Worm (Caenorhabditis elegans) whole organism, L4/young adult: ENCODE results near the gene fbxc-21.

Experiments used
- W03F9.2 ChIP-seq: fragments of 150-350 bp; optimal IDR thresholded peaks from 2 replicates; lab custom pipeline; 2014; ENCODE audit warnings: missing biosample characterization, missing genetic modification characterization
- dao-5 ChIP-seq: sonication (generic microtip); optimal IDR thresholded peaks from 2 replicates; lab custom pipeline; 2016; ENCODE audit warnings: missing genotype, missing genetic modification characterization, moderate library complexity, missing compliant biosample characterization
- him-1 ChIP-seq: sonication (generic microtip); optimal IDR thresholded peaks from 2 replicates; lab custom pipeline; 2016; ENCODE audit warnings: missing genotype, missing genetic modification reagents, missing genetic modification characterization, missing compliant biosample characterization

DNA sequence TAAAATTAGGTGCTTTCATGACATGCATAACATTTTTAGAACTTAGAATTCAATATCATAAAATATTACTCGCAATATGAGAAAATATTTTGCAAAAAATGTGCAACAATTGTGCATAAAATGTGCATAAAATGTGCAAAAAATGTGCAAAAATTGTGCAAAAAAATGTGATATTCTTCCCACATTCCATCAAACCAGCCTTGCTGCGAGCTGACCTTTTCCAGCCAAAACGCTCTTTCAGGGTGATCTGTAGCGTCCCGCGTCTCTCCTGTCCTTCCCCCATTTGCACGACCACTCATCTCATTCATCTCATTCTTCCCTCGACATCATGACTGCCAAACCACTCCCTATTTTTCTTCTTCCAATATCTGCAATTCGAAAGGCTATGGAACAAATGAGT is 16.6 kb downstream of the fbxc-21 start, which contains the start of gene fbxb-17:
- TF ChIP-seq W03F9.2 (tag; lab: Kevin White, UChicago) (no peak), him-1 (tag; lab: Kevin White, UChicago) (no peak), dao-5 (tag; lab: Kevin White, UChicago) (no peak)
